Fruit fly (Drosophila melanogaster) whole organism, prepupa: ENCODE results near the gene PIG-H.

ENCODE experiments used
- Blimp-1 ChIP-seq: fragments of 200-800 bp; sonication (Bioruptor generic); optimal IDR thresholded peaks from 3 replicates; lab custom pipeline; 2017; ENCODE audit warnings: missing biosample characterization, missing genetic modification characterization, mild to moderate bottlenecking, moderate library complexity, missing genetic modification reagents
- CG10631 ChIP-seq: fragments of 200-800 bp; sonication (Bioruptor generic); optimal IDR thresholded peaks from 2 replicates; lab custom pipeline; 2016; ENCODE audit warnings: missing biosample characterization, missing genetic modification characterization
- CG10669 ChIP-seq: fragments of 200-800 bp; sonication (Bioruptor generic); optimal IDR thresholded peaks from 3 replicates; lab custom pipeline; 2018; ENCODE audit warnings: missing biosample characterization, mild to moderate bottlenecking, missing genetic modification characterization, moderate library complexity
- CG11294 ChIP-seq: fragments of 200-800 bp; sonication (Bioruptor generic); IDR thresholded peaks from 2 replicates; pipeline ENCODE4 v1.3.6; 2022; ENCODE audit warnings: missing biosample characterization, missing genetic modification characterization
- CG11762 ChIP-seq: fragments of 200-800 bp; sonication (Bioruptor generic); optimal IDR thresholded peaks from 3 replicates; lab custom pipeline; 2016; ENCODE audit warnings: missing biosample characterization, missing genetic modification characterization; ENCODE audit not compliant: insufficient read depth
- CG11902 ChIP-seq: fragments of 200-800 bp; sonication (Bioruptor generic); optimal IDR thresholded peaks from 3 replicates; lab custom pipeline; 2016; ENCODE audit warnings: missing biosample characterization, missing genetic modification characterization
- CG15336 ChIP-seq: fragments of 200-800 bp; sonication (Bioruptor generic); IDR thresholded peaks from 2 replicates; pipeline ENCODE4 v1.3.6; 2022; ENCODE audit warnings: missing biosample characterization, missing genetic modification characterization
- CG16779 ChIP-seq: fragments of 200-800 bp; sonication (Bioruptor generic); optimal IDR thresholded peaks from 3 replicates; lab custom pipeline; 2017; ENCODE audit warnings: missing biosample characterization, mild to moderate bottlenecking, missing genetic modification characterization
- CG3032 ChIP-seq: fragments of 200-800 bp; optimal IDR thresholded peaks from 2 replicates; lab custom pipeline; 2019; ENCODE audit warnings: missing biosample characterization, mild to moderate bottlenecking, missing genetic modification characterization, moderate library complexity
- CG31627 ChIP-seq: fragments of 200-800 bp; sonication (Bioruptor generic); optimal IDR thresholded peaks from 3 replicates; lab custom pipeline; 2016; ENCODE audit warnings: missing biosample characterization, missing genetic modification characterization
- CG32006 ChIP-seq: fragments of 200-800 bp; sonication (Bioruptor generic); optimal IDR thresholded peaks from 3 replicates; lab custom pipeline; 2017; ENCODE audit warnings: missing biosample characterization, mild to moderate bottlenecking, missing genetic modification characterization
- CG34406 ChIP-seq: fragments of 200-800 bp; sonication (Bioruptor generic); optimal IDR thresholded peaks from 3 replicates; lab custom pipeline; 2016; ENCODE audit warnings: missing biosample characterization, missing genetic modification characterization
- CG3919 ChIP-seq: fragments of 200-800 bp; sonication (Bioruptor generic); optimal IDR thresholded peaks from 3 replicates; lab custom pipeline; 2016; ENCODE audit warnings: missing biosample characterization, missing genetic modification characterization
- CG4318 ChIP-seq: fragments of 200-800 bp; sonication (Bioruptor generic); optimal IDR thresholded peaks from 3 replicates; lab custom pipeline; 2017; ENCODE audit warnings: missing biosample characterization, mild to moderate bottlenecking, missing genetic modification characterization
- CG6163 ChIP-seq: fragments of 200-800 bp; sonication (Bioruptor generic); IDR thresholded peaks from 3 replicates; pipeline ENCODE4 v1.3.6; 2022; ENCODE audit warnings: missing biosample characterization, missing genetic modification characterization
- CG6808 ChIP-seq: fragments of 200-800 bp; sonication (Bioruptor generic); optimal IDR thresholded peaks from 3 replicates; lab custom pipeline; 2017; ENCODE audit warnings: missing biosample characterization, missing genetic modification characterization, mild to moderate bottlenecking, moderate library complexity, missing genetic modification reagents
- CG6854 ChIP-seq: fragments of 200-800 bp; sonication (Bioruptor generic); optimal IDR thresholded peaks from 2 replicates; lab custom pipeline; 2017; ENCODE audit warnings: missing biosample characterization, mild to moderate bottlenecking, missing genetic modification characterization
- CG8119 ChIP-seq: fragments of 200-800 bp; sonication (Bioruptor generic); IDR thresholded peaks from 3 replicates; pipeline ENCODE4 v1.3.6; 2022; ENCODE audit warnings: missing biosample characterization, missing genetic modification characterization
- CG8319 ChIP-seq: fragments of 200-800 bp; sonication (Bioruptor generic); optimal IDR thresholded peaks from 3 replicates; lab custom pipeline; 2016; ENCODE audit warnings: missing biosample characterization, missing genetic modification characterization
- CG8632 ChIP-seq: fragments of 200-800 bp; sonication (Bioruptor generic); optimal IDR thresholded peaks from 3 replicates; lab custom pipeline; 2016; ENCODE audit warnings: missing biosample characterization, missing genetic modification characterization
- Eip78C ChIP-seq: fragments of 200-800 bp; sonication (Bioruptor generic); peaks from one replicate; lab custom pipeline; 2016; ENCODE audit warnings: missing biosample characterization, missing genetic modification characterization
- Ets21C ChIP-seq: fragments of 200-800 bp; sonication (Bioruptor generic); optimal IDR thresholded peaks from 3 replicates; lab custom pipeline; 2016; ENCODE audit warnings: missing biosample characterization, missing genetic modification characterization
- Ets96B ChIP-seq: fragments of 200-800 bp; optimal IDR thresholded peaks from 2 replicates; lab custom pipeline; 2019; ENCODE audit warnings: missing biosample characterization, mild to moderate bottlenecking, missing genetic modification characterization, moderate library complexity
- Gug ChIP-seq: fragments of 200-800 bp; sonication (Bioruptor generic); IDR thresholded peaks from 2 replicates; pipeline ENCODE4 v1.3.6; 2022; ENCODE audit warnings: missing biosample characterization, missing genetic modification characterization
- Hr38 ChIP-seq: sonication (Bioruptor generic); optimal IDR thresholded peaks from 2 replicates; lab custom pipeline; 2016; ENCODE audit warnings: missing biosample characterization, missing genetic modification characterization
- Hr39 ChIP-seq: fragments of 200-800 bp; sonication (Bioruptor generic); optimal IDR thresholded peaks from 2 replicates; lab custom pipeline; 2016; ENCODE audit warnings: missing biosample characterization, missing genetic modification characterization
- Hr4 ChIP-seq: fragments of 200-800 bp; sonication (Bioruptor generic); optimal IDR thresholded peaks from 3 replicates; lab custom pipeline; 2016; ENCODE audit warnings: missing biosample characterization, missing genetic modification characterization
- Lpt ChIP-seq: fragments of 200-800 bp; sonication (Bioruptor generic); optimal IDR thresholded peaks from 3 replicates; lab custom pipeline; 2016; ENCODE audit warnings: missing biosample characterization, missing genetic modification characterization
- Met ChIP-seq: fragments of 200-800 bp; sonication (Bioruptor generic); optimal IDR thresholded peaks from 3 replicates; lab custom pipeline; 2016; ENCODE audit warnings: missing biosample characterization, missing genetic modification characterization
- OdsH ChIP-seq: fragments of 200-800 bp; sonication (Bioruptor generic); optimal IDR thresholded peaks from 3 replicates; lab custom pipeline; 2016; ENCODE audit warnings: missing biosample characterization, missing genetic modification characterization
- Smox ChIP-seq: fragments of 200-800 bp; sonication (Bioruptor generic); optimal IDR thresholded peaks from 3 replicates; lab custom pipeline; 2016; ENCODE audit warnings: missing biosample characterization, missing genetic modification characterization
- Sox102F ChIP-seq: fragments of 200-800 bp; sonication (Bioruptor generic); optimal IDR thresholded peaks from 2 replicates; lab custom pipeline; 2016; ENCODE audit warnings: missing biosample characterization, mild to moderate bottlenecking, missing genetic modification characterization
- achi ChIP-seq: fragments of 200-800 bp; sonication (Bioruptor generic); optimal IDR thresholded peaks from 3 replicates; lab custom pipeline; 2016; ENCODE audit warnings: missing biosample characterization, missing genetic modification characterization
- cyc ChIP-seq: fragments of 200-800 bp; sonication (Bioruptor generic); optimal IDR thresholded peaks from 3 replicates; lab custom pipeline; 2016; ENCODE audit warnings: missing biosample characterization, missing genetic modification characterization
- dac ChIP-seq: fragments of 200-800 bp; sonication (Bioruptor generic); optimal IDR thresholded peaks from 2 replicates; lab custom pipeline; 2017; ENCODE audit warnings: missing biosample characterization, mild to moderate bottlenecking, missing genetic modification characterization
- dsx ChIP-seq: fragments of 200-800 bp; optimal IDR thresholded peaks from 3 replicates; lab custom pipeline; 2019; ENCODE audit warnings: missing biosample characterization, mild to moderate bottlenecking, missing genetic modification characterization, moderate library complexity; ENCODE audit not compliant: poor library complexity, severe bottlenecking
- eg ChIP-seq: fragments of 200-800 bp; sonication (Bioruptor generic); IDR thresholded peaks from 3 replicates; pipeline ENCODE4 v1.3.6; 2022; ENCODE audit warnings: missing biosample characterization, missing genetic modification characterization
- esn ChIP-seq: fragments of 200-800 bp; sonication (Bioruptor generic); optimal IDR thresholded peaks from 2 replicates; lab custom pipeline; 2016; ENCODE audit warnings: missing biosample characterization, mild to moderate bottlenecking, missing genetic modification characterization, moderate library complexity
- fd59A ChIP-seq: fragments of 200-800 bp; sonication (Bioruptor generic); optimal IDR thresholded peaks from 2 replicates; lab custom pipeline; 2017; ENCODE audit warnings: missing biosample characterization, mild to moderate bottlenecking, missing genetic modification characterization, missing genetic modification reagents
- net ChIP-seq: fragments of 200-800 bp; sonication (Bioruptor generic); optimal IDR thresholded peaks from 3 replicates; lab custom pipeline; 2016; ENCODE audit warnings: missing biosample characterization, missing genetic modification characterization
- pdm3 ChIP-seq: fragments of 200-800 bp; sonication (Bioruptor generic); optimal IDR thresholded peaks from 3 replicates; lab custom pipeline; 2016; ENCODE audit warnings: missing biosample characterization, missing genetic modification characterization
- salr ChIP-seq, 2 experiments: fragments of 200-800 bp; sonication (Bioruptor generic); optimal IDR thresholded peaks; 3 replicates each; lab custom pipeline; 2016 to 2018; ENCODE audit warnings: missing biosample characterization in 2 of 2, missing genetic modification characterization in 2 of 2, mild to moderate bottlenecking in 1 of 2
- svp ChIP-seq: fragments of 200-800 bp; sonication (Bioruptor generic); peaks from one replicate; lab custom pipeline; 2016; ENCODE audit warnings: missing biosample characterization, missing genetic modification characterization
- topi ChIP-seq: fragments of 200-800 bp; sonication (Bioruptor generic); optimal IDR thresholded peaks from 3 replicates; lab custom pipeline; 2016; ENCODE audit warnings: missing biosample characterization, missing genetic modification characterization

Gene PIG-H

DNA sequence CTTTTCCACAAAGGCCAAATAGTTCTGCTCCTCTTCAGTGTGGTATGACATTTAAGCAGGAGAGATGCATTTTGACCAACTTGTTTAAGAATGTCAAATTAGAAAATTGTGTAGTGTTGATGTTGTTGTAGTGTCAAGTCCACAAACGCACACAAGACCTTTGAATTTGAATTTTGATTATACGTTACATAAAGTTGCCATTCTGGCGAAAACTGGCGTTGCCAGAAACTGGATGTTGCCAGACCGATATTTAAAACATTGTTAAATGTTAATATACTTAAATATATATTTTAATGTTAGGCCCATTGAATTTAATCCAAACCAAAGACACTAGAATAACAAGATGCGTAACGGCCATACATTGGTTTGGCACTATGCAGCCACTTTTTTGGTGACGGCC lies 26.6 kb upstream of the PIG-H start:
- no peak for TF ChIP-seq fd59A (GFP tag; lab: Kevin White, UChicago)
- peak; percentile 6 for TF ChIP-seq Eip78C (GFP tag; lab: Kevin White, UChicago)
- no peak for TF ChIP-seq CG6163 (GFP tag; lab: Robert Waterston, UW)
- peak; percentile 87 for TF ChIP-seq dsx (GFP tag; lab: Kevin White, UChicago)
- no peak for TF ChIP-seq CG10669 (GFP tag; lab: Kevin White, UChicago)
- no peak for TF ChIP-seq salr (GFP tag; optimal IDR thresholded peaks at IDR 0.05; lab: Kevin White, UChicago)
- no peak for TF ChIP-seq Smox (GFP tag; lab: Kevin White, UChicago)
- no peak for TF ChIP-seq OdsH (GFP tag; lab: Kevin White, UChicago)
- no peak for TF ChIP-seq CG11294 (GFP tag; lab: Robert Waterston, UW)
- no peak for TF ChIP-seq CG11762 (GFP tag; lab: Kevin White, UChicago)

DNA sequence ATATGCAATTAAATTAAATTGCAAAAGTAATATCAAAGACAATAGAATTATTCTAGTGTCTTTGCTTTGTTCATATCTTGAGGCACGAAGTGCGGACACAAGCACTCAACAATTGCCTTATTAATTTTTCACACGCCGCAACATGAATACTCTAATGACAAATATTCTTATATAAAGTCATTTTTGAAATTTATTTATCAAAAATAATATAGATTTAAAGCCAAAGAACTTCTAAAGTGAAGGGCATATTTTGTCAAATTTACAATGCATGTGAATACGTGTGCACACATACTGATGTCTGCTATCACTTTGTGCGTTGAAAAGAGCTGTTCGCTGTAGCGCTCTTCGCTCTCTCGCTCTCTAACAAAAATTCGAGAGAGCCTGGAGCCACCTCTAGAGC lies 25.7 kb upstream of the PIG-H start:
- TF ChIP-seq CG11294 (GFP tag; lab: Robert Waterston, UW) (peak; percentile 54; the same call in 1 of the 2 replicates), eg (peak; percentile 86; the same call in 2 of the 3 replicates), Gug (peak; percentile 54), CG6163 (GFP tag; lab: Robert Waterston, UW) (0 out of 3 replicates have a peak, but pooled peaks have one; percentile 34)

DNA sequence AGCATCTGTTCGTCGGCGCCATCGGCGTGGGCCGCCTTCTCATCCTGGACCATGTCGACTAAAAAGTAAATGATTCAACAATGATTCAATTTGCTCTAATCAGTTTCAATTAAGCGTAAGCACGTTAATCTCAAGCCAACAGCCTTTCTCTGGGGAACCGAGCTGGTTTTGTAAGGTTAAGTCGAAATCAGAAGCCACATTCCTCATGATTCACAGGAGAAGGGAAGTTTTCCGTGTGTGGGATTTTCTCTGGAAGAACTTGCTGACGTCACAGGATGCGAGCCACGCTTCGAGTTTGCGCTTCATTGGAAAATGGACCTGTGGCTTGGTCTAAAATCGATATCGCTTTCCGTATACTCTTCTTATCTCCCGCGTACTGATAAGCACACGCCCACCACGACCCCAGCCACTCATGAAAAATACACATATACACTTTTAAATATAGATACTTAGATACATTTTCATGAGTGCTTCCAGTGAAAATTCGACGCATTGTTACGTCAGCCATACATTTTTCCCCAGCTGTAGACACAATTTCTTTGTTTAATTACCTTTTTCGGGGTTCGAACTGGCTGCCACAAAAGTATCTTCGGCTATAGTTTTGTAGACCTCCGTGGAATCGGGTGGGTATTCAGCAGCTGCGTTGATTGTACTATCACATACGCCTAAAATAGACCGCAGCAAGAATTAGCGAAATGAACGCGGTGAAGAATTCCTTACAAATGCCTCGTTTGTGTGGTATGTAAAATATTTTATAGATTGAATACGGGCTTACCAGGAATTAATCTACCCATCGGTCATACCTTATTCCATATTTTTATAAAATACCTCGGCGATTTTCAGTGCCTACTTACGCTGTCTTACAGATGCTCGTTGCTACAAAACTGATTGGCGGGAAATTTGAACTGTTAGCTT lies 22.4 kb upstream of the PIG-H start:
- no peak for TF ChIP-seq Blimp-1 (GFP tag; lab: Kevin White, UChicago)
- TF ChIP-seq CG3919 (GFP tag; lab: Kevin White, UChicago) = no peak
- TF ChIP-seq CG3032 (tag; lab: Kevin White, UChicago) = peak; percentile 27
- no peak for TF ChIP-seq topi (GFP tag; lab: Kevin White, UChicago)
- TF ChIP-seq CG8632 = no peak
- no peak for TF ChIP-seq CG10631 (GFP tag; lab: Kevin White, UChicago)
- no peak for TF ChIP-seq pdm3
- no peak for TF ChIP-seq CG6163 (GFP tag; lab: Robert Waterston, UW)
- TF ChIP-seq CG8319 (GFP tag; lab: Kevin White, UChicago) = no peak
- TF ChIP-seq CG8119 (GFP tag; lab: Robert Waterston, UW) = no peak
- no peak for TF ChIP-seq Hr38 (GFP tag; lab: Kevin White, UChicago)
- TF ChIP-seq CG11294 (GFP tag; lab: Robert Waterston, UW) = no peak
- TF ChIP-seq CG6854 (GFP tag; lab: Kevin White, UChicago) = no peak
- no peak for TF ChIP-seq CG15336 (GFP tag; lab: Robert Waterston, UW)
- no peak for TF ChIP-seq CG32006 (GFP tag; lab: Kevin White, UChicago)
- peak; percentile 4 for TF ChIP-seq Sox102F (GFP tag; lab: Kevin White, UChicago)
- peak; percentile 71 for TF ChIP-seq dsx (GFP tag; lab: Kevin White, UChicago)
- TF ChIP-seq CG34406 (GFP tag; lab: Kevin White, UChicago) = no peak
- TF ChIP-seq net = no peak
- no peak for TF ChIP-seq cyc (GFP tag; lab: Kevin White, UChicago)
- no peak for TF ChIP-seq CG4318 (GFP tag; lab: Kevin White, UChicago)
- no peak for TF ChIP-seq CG11902 (GFP tag; lab: Kevin White, UChicago)
- no peak for TF ChIP-seq Ets21C (GFP tag; lab: Kevin White, UChicago)
- TF ChIP-seq esn (GFP tag; lab: Kevin White, UChicago) = peak; percentile 24
- TF ChIP-seq dac (GFP tag; lab: Kevin White, UChicago) = no peak
- TF ChIP-seq Hr39 (GFP tag; lab: Kevin White, UChicago) = no peak
- TF ChIP-seq CG6808 (GFP tag; lab: Kevin White, UChicago) = no peak
- peak; percentile 83 for TF ChIP-seq svp (GFP tag; lab: Kevin White, UChicago)
- TF ChIP-seq Met (GFP tag; lab: Kevin White, UChicago) = no peak
- peak; percentile 12 for TF ChIP-seq Smox (GFP tag; lab: Kevin White, UChicago)
- no peak for TF ChIP-seq CG11762 (GFP tag; lab: Kevin White, UChicago)
- no peak for TF ChIP-seq eg
- TF ChIP-seq OdsH (GFP tag; lab: Kevin White, UChicago) = no peak
- no peak for TF ChIP-seq CG10669 (GFP tag; lab: Kevin White, UChicago)
- TF ChIP-seq Lpt (GFP tag; lab: Kevin White, UChicago) = no peak
- no peak for TF ChIP-seq CG31627 (GFP tag; lab: Kevin White, UChicago)
- TF ChIP-seq achi (GFP tag; lab: Kevin White, UChicago) = no peak
- TF ChIP-seq Ets96B (tag; lab: Kevin White, UChicago) = no peak
- TF ChIP-seq Hr4 (GFP tag; lab: Kevin White, UChicago) = no peak
- no peak for TF ChIP-seq CG16779
